Worm (Caenorhabditis elegans) whole organism, late embryonic: ENCODE measurements around the gene bath-46.

Source experiments
- dve-1 ChIP-seq: sonication (generic microtip); optimal IDR thresholded peaks from 2 replicates; lab custom pipeline; 2017; ENCODE audit warnings: antibody characterized with exemption, mild to moderate bottlenecking, missing genetic modification characterization, missing compliant biosample characterization
- nhr-11 ChIP-seq: fragments of 150-350 bp; optimal IDR thresholded peaks from 2 replicates; lab custom pipeline; 2014; ENCODE audit warnings: missing biosample characterization, missing genetic modification characterization
- pha-4 ChIP-seq: fragments of 150-350 bp; optimal IDR thresholded peaks from 2 replicates; lab custom pipeline; 2018; ENCODE audit warnings: missing biosample characterization, missing genetic modification reagents, missing genetic modification characterization
- pqm-1 ChIP-seq: sonication (generic microtip); optimal IDR thresholded peaks from 2 replicates; lab custom pipeline; 2016; ENCODE audit warnings: missing genetic modification characterization, missing compliant biosample characterization
- rnt-1 ChIP-seq: sonication (generic microtip); optimal IDR thresholded peaks from 2 replicates; lab custom pipeline; 2016; ENCODE audit warnings: missing genetic modification characterization, missing compliant biosample characterization
- tbx-7 ChIP-seq: sonication (generic microtip); optimal IDR thresholded peaks from 2 replicates; lab custom pipeline; 2016; ENCODE audit warnings: missing genotype, missing genetic modification characterization, missing compliant biosample characterization

DNA sequence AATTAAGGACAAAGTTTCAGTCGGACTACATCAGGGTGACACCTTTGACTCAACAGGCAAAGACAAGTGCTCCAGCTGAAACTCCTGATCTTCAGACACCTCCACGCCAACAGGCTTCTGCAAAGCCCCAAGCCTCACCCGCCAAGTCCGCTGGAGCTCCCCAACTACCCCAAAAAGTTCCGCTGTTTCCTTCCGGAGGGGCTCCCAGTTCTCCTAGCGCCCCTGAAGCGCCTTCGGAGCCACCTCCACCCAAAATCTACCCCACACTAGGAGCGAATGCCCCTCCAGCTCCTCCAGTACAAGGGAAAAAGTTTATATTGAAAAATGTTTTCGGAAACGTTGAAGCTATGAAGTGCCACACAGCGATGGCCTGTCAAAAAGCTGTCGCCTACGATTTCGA, 5.3 kb downstream of the bath-46 start:
- TF ChIP-seq rnt-1 (tag; lab: Kevin White, UChicago) (no peak), nhr-11 (tag; lab: Kevin White, UChicago) (no peak), pqm-1 (tag; lab: Kevin White, UChicago) (no peak), dve-1 (tag; lab: Kevin White, UChicago) (no peak), tbx-7 (no peak), pha-4 (tag; lab: Kevin White, UChicago) (no peak)
